Worm (Caenorhabditis elegans): ENCODE data around the gene ptr-15.

The ptr-15 gene

ce11 chrV:6926633-6927032 lies 43.2 kb downstream of the ptr-15 start:
- no peak for TF ChIP-seq nhr-237 (tag; optimal IDR thresholded peaks at IDR 0.05)
- no peak for TF ChIP-seq nhr-12 (tag; optimal IDR thresholded peaks at IDR 0.05)
- no peak for TF ChIP-seq eor-1 (tag; optimal IDR thresholded peaks at IDR 0.05)
- TF ChIP-seq egl-5 (tag; optimal IDR thresholded peaks at IDR 0.05) = no peak
- TF ChIP-seq elt-2 (tag; optimal IDR thresholded peaks at IDR 0.05) = no peak
- TF ChIP-seq nhr-77 (tag; optimal IDR thresholded peaks at IDR 0.05) = no peak
- TF ChIP-seq egl-27 (tag; optimal IDR thresholded peaks at IDR 0.05) = no peak
- no peak for TF ChIP-seq ZK546.5 (tag; optimal IDR thresholded peaks at IDR 0.05)
- no peak for TF ChIP-seq nhr-23 (tag; optimal IDR thresholded peaks at IDR 0.05)
- TF ChIP-seq sea-2 (GFP tag; optimal IDR thresholded peaks at IDR 0.05) = no peak
- no peak for TF ChIP-seq tbx-2 (tag; optimal IDR thresholded peaks at IDR 0.05)
- no peak for TF ChIP-seq fkh-10 (GFP tag; optimal IDR thresholded peaks at IDR 0.05)
- no peak for TF ChIP-seq ztf-4 (tag; optimal IDR thresholded peaks at IDR 0.05)

- TF ChIP-seq nhr-25 (tag; optimal IDR thresholded peaks at IDR 0.05) (no peak), nhr-77 (tag; optimal IDR thresholded peaks at IDR 0.05) (no peak), nhr-11 (tag; optimal IDR thresholded peaks at IDR 0.05) (no peak), jun-1 (tag; optimal IDR thresholded peaks at IDR 0.05) (no peak), lsy-12 (tag; optimal IDR thresholded peaks at IDR 0.05) (no peak), fos-1 (tag; optimal IDR thresholded peaks at IDR 0.05) (no peak), ztf-4 (tag; optimal IDR thresholded peaks at IDR 0.05) (no peak), ztf-11 (tag; optimal IDR thresholded peaks at IDR 0.05) (no peak), eor-1 (tag; optimal IDR thresholded peaks at IDR 0.05) (no peak), ZK546.5 (tag; optimal IDR thresholded peaks at IDR 0.05) (no peak), elt-3 (tag; optimal IDR thresholded peaks at IDR 0.05) (no peak), nfya-1 (tag; optimal IDR thresholded peaks at IDR 0.05; ENCODE audit: insufficient read depth) (no peak), elt-1 (tag; optimal IDR thresholded peaks at IDR 0.05) (no peak), zag-1 (tag; optimal IDR thresholded peaks at IDR 0.05) (no peak), ceh-28 (tag; optimal IDR thresholded peaks at IDR 0.05) (no peak), nhr-28 (tag; optimal IDR thresholded peaks at IDR 0.05) (no peak), unc-62 (GFP tag; optimal IDR thresholded peaks at IDR 0.05) (no peak)
Observed at ce11 chrV:6919251-6919650, 50.5 kb downstream of the ptr-15 start.

- TF ChIP-seq jun-1 (tag; optimal IDR thresholded peaks at IDR 0.05) (no peak), aly-2 (tag; optimal IDR thresholded peaks at IDR 0.05) (no peak), mml-1 (tag; optimal IDR thresholded peaks at IDR 0.05) (no peak), nhr-237 (tag; optimal IDR thresholded peaks at IDR 0.05) (no peak), egl-27 (tag; optimal IDR thresholded peaks at IDR 0.05) (no peak), lin-39 (tag; optimal IDR thresholded peaks at IDR 0.05) (no peak), lin-15B (tag; optimal IDR thresholded peaks at IDR 0.05) (no peak), nhr-43 (tag; optimal IDR thresholded peaks at IDR 0.05; ENCODE audit: poor library complexity, severe bottlenecking) (no peak), nhr-77 (tag; optimal IDR thresholded peaks at IDR 0.05) (no peak), nhr-76 (tag; optimal IDR thresholded peaks at IDR 0.05) (no peak), elt-3 (tag; optimal IDR thresholded peaks at IDR 0.05) (no peak), ZK546.5 (tag; optimal IDR thresholded peaks at IDR 0.05) (no peak)
Observed at ce11 chrV:6917280-6917679, 52.5 kb downstream of the ptr-15 start.
